Fruit fly (Drosophila melanogaster) whole organism, embryonic: ENCODE results near the gene Rab23.
A peak's percentile ranks its signal among the peaks of the same experiment; 100 is the strongest.

ENCODE experiments used
- Antp ChIP-seq: fragments of 200-800 bp; sonication (Bioruptor generic); optimal IDR thresholded peaks from 3 replicates; lab custom pipeline; 2016; ENCODE audit warnings: missing biosample characterization, missing genetic modification characterization
- Atf-2 ChIP-seq: fragments of 200-800 bp; sonication (Bioruptor generic); optimal IDR thresholded peaks from 2 replicates; lab custom pipeline; 2016; ENCODE audit warnings: missing biosample characterization, missing genetic modification characterization
- Atf6 ChIP-seq: fragments of 200-800 bp; sonication (Bioruptor generic); IDR thresholded peaks from 2 replicates; pipeline ENCODE4 v1.3.6; 2022; ENCODE audit warnings: missing biosample characterization, missing genetic modification characterization
- Bgb ChIP-seq: fragments of 200-800 bp; sonication (Bioruptor generic); IDR thresholded peaks from 2 replicates; pipeline ENCODE4 v1.3.6; 2022; ENCODE audit warnings: missing biosample characterization, missing genetic modification characterization; ENCODE audit not compliant: partially characterized antibody
- CG10267 ChIP-seq: fragments of 200-800 bp; sonication (Bioruptor generic); optimal IDR thresholded peaks from 2 replicates; lab custom pipeline; 2018; ENCODE audit warnings: missing biosample characterization, mild to moderate bottlenecking, missing genetic modification characterization, moderate library complexity
- CG13123 ChIP-seq: fragments of 200-800 bp; sonication (Bioruptor generic); optimal IDR thresholded peaks from 2 replicates; lab custom pipeline; 2016; ENCODE audit warnings: missing biosample characterization, missing genetic modification characterization
- CG13894 ChIP-seq: fragments of 200-800 bp; sonication (Bioruptor generic); optimal IDR thresholded peaks from 3 replicates; lab custom pipeline; 2018; ENCODE audit warnings: missing biosample characterization, mild to moderate bottlenecking, missing genetic modification characterization, moderate library complexity
- CG14014 ChIP-seq: fragments of 200-800 bp; sonication (Bioruptor generic); IDR thresholded peaks from 2 replicates; pipeline ENCODE4 v1.3.6; 2022; ENCODE audit warnings: missing biosample characterization, missing genetic modification characterization
- CG15601 ChIP-seq: fragments of 200-800 bp; sonication (Bioruptor generic); optimal IDR thresholded peaks from 3 replicates; lab custom pipeline; 2019; ENCODE audit warnings: missing biosample characterization, mild to moderate bottlenecking, missing genetic modification characterization, moderate library complexity
- CG17361 ChIP-seq: fragments of 200-800 bp; sonication (Bioruptor generic); IDR thresholded peaks from 3 replicates; pipeline ENCODE4 v1.3.6; 2022; ENCODE audit warnings: missing biosample characterization, missing genetic modification characterization
- CG18011 ChIP-seq: fragments of 200-800 bp; sonication (Bioruptor generic); optimal IDR thresholded peaks from 2 replicates; lab custom pipeline; 2017; ENCODE audit warnings: missing biosample characterization, missing genetic modification characterization, mild to moderate bottlenecking, moderate library complexity, missing genotype
- CG18262 ChIP-seq: fragments of 200-800 bp; optimal IDR thresholded peaks from 3 replicates; lab custom pipeline; 2019; ENCODE audit warnings: missing biosample characterization, mild to moderate bottlenecking, missing genetic modification characterization, moderate library complexity
- CG32767 ChIP-seq: fragments of 200-800 bp; sonication (Bioruptor generic); IDR thresholded peaks from 2 replicates; pipeline ENCODE4 v1.3.6; 2022; ENCODE audit warnings: missing biosample characterization, missing genetic modification characterization
- CG4328 ChIP-seq: fragments of 200-800 bp; sonication (Bioruptor generic); optimal IDR thresholded peaks from 3 replicates; lab custom pipeline; 2017; ENCODE audit warnings: missing biosample characterization, missing genetic modification reagents, missing genetic modification characterization
- CG4820 ChIP-seq: fragments of 200-800 bp; sonication (Bioruptor generic); optimal IDR thresholded peaks from 3 replicates; lab custom pipeline; 2016; ENCODE audit warnings: missing biosample characterization, missing genetic modification characterization
- CG5245 ChIP-seq: fragments of 200-800 bp; sonication (Bioruptor generic); optimal IDR thresholded peaks from 3 replicates; lab custom pipeline; 2016; ENCODE audit warnings: missing biosample characterization, missing genetic modification characterization
- CG6791 ChIP-seq: fragments of 200-800 bp; sonication (Bioruptor generic); IDR thresholded peaks from 3 replicates; pipeline ENCODE4 v1.3.6; 2022; ENCODE audit warnings: missing biosample characterization, missing genetic modification characterization; ENCODE audit not compliant: partially characterized antibody
- CG7786 ChIP-seq: fragments of 200-800 bp; sonication (Bioruptor generic); optimal IDR thresholded peaks from 2 replicates; lab custom pipeline; 2016; ENCODE audit warnings: missing biosample characterization, missing genetic modification characterization
- CG8388 ChIP-seq: fragments of 200-800 bp; sonication (Bioruptor generic); optimal IDR thresholded peaks from 2 replicates; lab custom pipeline; 2019; ENCODE audit warnings: missing biosample characterization, mild to moderate bottlenecking, missing genetic modification characterization, moderate library complexity
- CG9609 ChIP-seq: fragments of 200-800 bp; sonication (Bioruptor generic); optimal IDR thresholded peaks from 3 replicates; lab custom pipeline; 2016; ENCODE audit warnings: missing biosample characterization, missing genetic modification characterization
- CG9797 ChIP-seq: fragments of 200-800 bp; sonication (Bioruptor generic); optimal IDR thresholded peaks from 3 replicates; lab custom pipeline; 2018; ENCODE audit warnings: missing biosample characterization, mild to moderate bottlenecking, missing genetic modification characterization
- CTCF ChIP-seq: fragments of 200-800 bp; sonication (Bioruptor generic); optimal IDR thresholded peaks from 2 replicates; lab custom pipeline; 2017; ENCODE audit warnings: missing biosample characterization, mild to moderate bottlenecking, missing genetic modification characterization, moderate library complexity
- Fer3 ChIP-seq: fragments of 200-800 bp; sonication (Bioruptor generic); optimal IDR thresholded peaks from 2 replicates; lab custom pipeline; 2018; ENCODE audit warnings: missing biosample characterization, mild to moderate bottlenecking, missing genetic modification characterization, moderate library complexity
- HmgZ ChIP-seq: fragments of 200-800 bp; sonication (Bioruptor generic); optimal IDR thresholded peaks from 2 replicates; lab custom pipeline; 2018; ENCODE audit warnings: missing biosample characterization, mild to moderate bottlenecking, missing genetic modification characterization
- Kr ChIP-seq: fragments of 200-800 bp; sonication (Bioruptor generic); optimal IDR thresholded peaks from 2 replicates; lab custom pipeline; 2017; ENCODE audit warnings: missing biosample characterization, mild to moderate bottlenecking, missing genetic modification characterization
- MBD-R2 ChIP-seq: fragments of 200-800 bp; sonication (Bioruptor generic); IDR thresholded peaks from 2 replicates; pipeline ENCODE4 v1.3.6; 2022; ENCODE audit warnings: missing biosample characterization, missing genetic modification characterization
- NK7.1 ChIP-seq: fragments of 200-800 bp; sonication (Bioruptor generic); optimal IDR thresholded peaks from 3 replicates; lab custom pipeline; 2016; ENCODE audit warnings: missing biosample characterization, missing genetic modification characterization
- Nf-YB ChIP-seq: fragments of 200-800 bp; sonication (Bioruptor generic); optimal IDR thresholded peaks from 3 replicates; lab custom pipeline; 2019; ENCODE audit warnings: missing biosample characterization, mild to moderate bottlenecking, missing genetic modification characterization, moderate library complexity
- Pdp1 ChIP-seq, 2 experiments: fragments of 200-800 bp; sonication (Bioruptor generic); optimal IDR thresholded peaks; 3 replicates each; lab custom pipeline; 2016; ENCODE audit warnings: missing biosample characterization in 2 of 2, missing genetic modification characterization in 2 of 2, mild to moderate bottlenecking in 1 of 2, moderate library complexity in 1 of 2
- Ptx1 ChIP-seq: fragments of 200-800 bp; sonication (Bioruptor generic); IDR thresholded peaks from 2 replicates; pipeline ENCODE4 v1.3.6; 2022; ENCODE audit warnings: missing biosample characterization, missing genetic modification characterization
- az2 ChIP-seq: fragments of 200-800 bp; sonication (Bioruptor generic); optimal IDR thresholded peaks from 3 replicates; lab custom pipeline; 2016; ENCODE audit warnings: missing biosample characterization, missing genetic modification characterization
- cas ChIP-seq: fragments of 200-800 bp; sonication (Bioruptor generic); IDR thresholded peaks from 2 replicates; pipeline ENCODE4 v1.3.6; 2022; ENCODE audit warnings: missing biosample characterization, missing genetic modification characterization
- ci ChIP-seq: fragments of 200-800 bp; sonication (Bioruptor generic); IDR thresholded peaks from 3 replicates; pipeline ENCODE4 v1.3.6; 2022; ENCODE audit warnings: missing biosample characterization, missing genetic modification characterization
- en ChIP-seq: fragments of 200-800 bp; sonication (Bioruptor generic); optimal IDR thresholded peaks from 2 replicates; lab custom pipeline; 2016; ENCODE audit warnings: missing biosample characterization, missing genetic modification characterization
- fd3F ChIP-seq: fragments of 200-800 bp; sonication (Bioruptor generic); optimal IDR thresholded peaks from 2 replicates; lab custom pipeline; 2018; ENCODE audit warnings: missing biosample characterization, mild to moderate bottlenecking, missing genetic modification characterization, moderate library complexity
- gfzf ChIP-seq: fragments of 200-800 bp; sonication (Bioruptor generic); optimal IDR thresholded peaks from 2 replicates; lab custom pipeline; 2016; ENCODE audit warnings: missing biosample characterization, mild to moderate bottlenecking, missing genetic modification characterization, moderate library complexity
- phol ChIP-seq: fragments of 200-800 bp; sonication (Bioruptor generic); optimal IDR thresholded peaks from 3 replicates; lab custom pipeline; 2018; ENCODE audit warnings: missing biosample characterization, mild to moderate bottlenecking, missing genetic modification characterization, moderate library complexity
- prd ChIP-seq, 3 experiments: fragments of >200 bp in 2 of 3; fragments of 200-800 bp in 1 of 3; sonication (Bioruptor generic) in 1 of 3; optimal IDR thresholded peaks in 2 of 3; IDR thresholded peaks in 1 of 3; 2 replicates in 2 of 3; 3 replicates in 1 of 3; pipeline versions ENCODE4 v1.3.6 to Lab custom; 2017 to 2022; ENCODE audit warnings: missing biosample characterization in 1 of 3, missing genetic modification characterization in 1 of 3
- sens ChIP-seq: fragments of 200-800 bp; sonication (Bioruptor generic); peaks from one replicate; lab custom pipeline; 2016; ENCODE audit warnings: missing biosample characterization, missing genetic modification characterization
- slp2 ChIP-seq: fragments of 200-800 bp; sonication (Bioruptor generic); optimal IDR thresholded peaks from 2 replicates; lab custom pipeline; 2016; ENCODE audit warnings: missing biosample characterization, missing genetic modification characterization
- sna ChIP-seq: fragments of 200-800 bp; sonication (Bioruptor generic); IDR thresholded peaks from 2 replicates; pipeline ENCODE4 v1.3.6; 2022; ENCODE audit warnings: missing biosample characterization, missing genetic modification characterization; ENCODE audit not compliant: partially characterized antibody
- so ChIP-seq: fragments of 200-800 bp; sonication (Bioruptor generic); IDR thresholded peaks from 3 replicates; pipeline ENCODE4 v1.3.6; 2022; ENCODE audit warnings: missing biosample characterization, missing genetic modification characterization
- sug ChIP-seq: fragments of 200-800 bp; optimal IDR thresholded peaks from 2 replicates; lab custom pipeline; 2019; ENCODE audit warnings: missing biosample characterization, mild to moderate bottlenecking, missing genetic modification characterization, moderate library complexity
- tgo ChIP-seq: fragments of 200-800 bp; sonication (Bioruptor generic); IDR thresholded peaks from 3 replicates; pipeline ENCODE4 v1.3.6; 2022; ENCODE audit warnings: missing biosample characterization, missing genetic modification characterization

Rab23 gene

dm6 chr3R:5636519-5637430, 48.5 kb downstream of the Rab23 start, which contains the start of the genes CG31548 and CG12170 (continued):
- peak; percentile 65; the same call in 2 of the 3 replicates for TF ChIP-seq CG17361
- TF ChIP-seq sna (GFP tag; lab: Robert Waterston, UW): 0 out of 2 replicates have a peak, but pooled peaks have one; percentile 23
- peak; percentile 56 for TF ChIP-seq az2 (GFP tag; lab: Kevin White, UChicago)
- TF ChIP-seq en (GFP tag; lab: Kevin White, UChicago): no peak
- TF ChIP-seq slp2 (GFP tag; lab: Kevin White, UChicago): no peak
- peak; percentile 72 for TF ChIP-seq ci
- TF ChIP-seq CG15601 (tag; lab: Kevin White, UChicago): peak; percentile 32
- peak; percentile 36 for TF ChIP-seq CG18011 (GFP tag; lab: Kevin White, UChicago)
- TF ChIP-seq MBD-R2 (GFP tag; lab: Robert Waterston, UW): peak; percentile 53
- peak; percentile 7 for TF ChIP-seq CG7786 (GFP tag; lab: Kevin White, UChicago)
- peak; percentile 62 for TF ChIP-seq CG10267
- peak; percentile 72 for TF ChIP-seq CG18262
- peak in 1 of 2 experiments; percentile 97 for TF ChIP-seq Pdp1 (GFP tag; optimal IDR thresholded peaks at IDR 0.05; lab: Kevin White, UChicago)
- TF ChIP-seq Atf6 (GFP tag; lab: Robert Waterston, UW): peak; percentile 39; the same call in 1 of the 2 replicates
- peak; percentile 3 for TF ChIP-seq CG5245 (GFP tag; lab: Kevin White, UChicago)
- peak; percentile 93 for TF ChIP-seq sens (GFP tag; lab: Kevin White, UChicago)
- TF ChIP-seq cas: no peak
- peak; percentile 36; the same call in 1 of the 2 replicates for TF ChIP-seq Ptx1 (GFP tag; lab: Robert Waterston, UW)
- TF ChIP-seq CG8388 (GFP tag; lab: Kevin White, UChicago): peak; percentile 60
- TF ChIP-seq Atf-2 (GFP tag; lab: Kevin White, UChicago): no peak
- peak; percentile 60 for TF ChIP-seq phol (tag; lab: Kevin White, UChicago)
- TF ChIP-seq Kr: no peak
- TF ChIP-seq Antp: peak; percentile 9
- TF ChIP-seq so: peak; percentile 33; the same call in 1 of the 3 replicates
- peak; percentile 49 for TF ChIP-seq gfzf (GFP tag; lab: Kevin White, UChicago)
- peak; percentile 31 for TF ChIP-seq CG4820 (GFP tag; lab: Kevin White, UChicago)
- TF ChIP-seq tgo (GFP tag; lab: Robert Waterston, UW): peak; percentile 43; the same call in 2 of the 3 replicates
- no peak for TF ChIP-seq CG13123 (GFP tag; lab: Kevin White, UChicago)
- TF ChIP-seq CG4328 (GFP tag; lab: Kevin White, UChicago): no peak
- peak; percentile 11 for TF ChIP-seq fd3F (GFP tag; lab: Kevin White, UChicago)
- TF ChIP-seq CG14014 (GFP tag; lab: Robert Waterston, UW): peak; percentile 46; the same call in 1 of the 2 replicates
- peak; percentile 2 for TF ChIP-seq CG9609 (GFP tag; lab: Kevin White, UChicago)

- TF ChIP-seq CTCF (GFP tag; lab: Kevin White, UChicago) (no peak), CG6791 (GFP tag; lab: Robert Waterston, UW) (no peak), CG32767 (GFP tag; lab: Robert Waterston, UW) (no peak), Bgb (GFP tag; lab: Robert Waterston, UW) (no peak), NK7.1 (no peak), gfzf (GFP tag; lab: Kevin White, UChicago) (no peak), prd (optimal IDR thresholded peaks at IDR 0.05; lab: Kevin White, UChicago) (no peak), prd (GFP tag; IDR thresholded peaks at IDR 0.05; lab: Robert Waterston, UW) (no peak), CG9797 (GFP tag; lab: Kevin White, UChicago) (no peak), CG13894 (tag; lab: Kevin White, UChicago) (no peak), Nf-YB (GFP tag; lab: Kevin White, UChicago) (no peak), HmgZ (tag; lab: Kevin White, UChicago) (no peak), tgo (GFP tag; lab: Robert Waterston, UW) (no peak), Fer3 (tag; lab: Kevin White, UChicago) (no peak), sug (tag; lab: Kevin White, UChicago) (no peak)
Observed at dm6 chr3R:5635524-5635923, 49.7 kb downstream of the Rab23 start, which contains the start of gene CG31546. CG31546 (minus strand) TSS chr3R:5635624.
